Fruit fly (Drosophila melanogaster): ENCODE results near the gene sloth1.

sloth1 gene

dm6 chrX:7008102-7009087, 2.8 kb upstream of the sloth1 start:
- no peak; the same call in 1 of the 2 replicates for TF ChIP-seq CG12605 (GFP tag; IDR thresholded peaks at IDR 0.05)
- TF ChIP-seq CG10348 (GFP tag; IDR thresholded peaks at IDR 0.05): 0 out of 2 replicates have a peak, but pooled peaks have one; percentile 37
- TF ChIP-seq CG14655 (GFP tag; optimal IDR thresholded peaks at IDR 0.05): peak; percentile 77
- TF ChIP-seq CG34367 (tag; optimal IDR thresholded peaks at IDR 0.05): peak; percentile 66
- peak; percentile 66 for TF ChIP-seq Pif1A (GFP tag; optimal IDR thresholded peaks at IDR 0.05)
- TF ChIP-seq CG32121 (GFP tag; IDR thresholded peaks at IDR 0.05): peak; percentile 75; the same call in 1 of the 2 replicates
- TF ChIP-seq D1 (tag; optimal IDR thresholded peaks at IDR 0.05): no peak
- TF ChIP-seq CG13204 (GFP tag; optimal IDR thresholded peaks at IDR 0.05): no peak
- TF ChIP-seq rn (GFP tag; IDR thresholded peaks at IDR 0.05): peak; percentile 32; the same call in 1 of the 2 replicates
- TF ChIP-seq EcR (GFP tag; optimal IDR thresholded peaks at IDR 0.05): peak; percentile 78
- peak; percentile 76 for TF ChIP-seq CG15710 (tag; optimal IDR thresholded peaks at IDR 0.05)
- TF ChIP-seq CG9948 (tag; optimal IDR thresholded peaks at IDR 0.05): peak; percentile 74
- TF ChIP-seq Pif1B (GFP tag; optimal IDR thresholded peaks at IDR 0.05): peak; percentile 9
- peak; percentile 73; the same call in 2 of the 3 replicates for TF ChIP-seq fd96Ca (GFP tag; IDR thresholded peaks at IDR 0.05)
- peak; percentile 79 for TF ChIP-seq CG8159 (tag; optimal IDR thresholded peaks at IDR 0.05)
- TF ChIP-seq Snoo (tag; optimal IDR thresholded peaks at IDR 0.05): peak; percentile 56
- TF ChIP-seq CG8301 (tag; optimal IDR thresholded peaks at IDR 0.05): peak; percentile 73
- peak; percentile 69 for TF ChIP-seq CG17806 (tag; optimal IDR thresholded peaks at IDR 0.05)
- peak; percentile 78 for TF ChIP-seq CG4496 (GFP tag; IDR thresholded peaks at IDR 0.05)
- peak; percentile 58 for TF ChIP-seq gl (tag; optimal IDR thresholded peaks at IDR 0.05)
- peak; percentile 65 for TF ChIP-seq Ets98B (GFP tag; IDR thresholded peaks at IDR 0.05)

dm6 chrX:7013320-7014214, 2.4 kb downstream of the sloth1 start, which contains the start of the genes CG3032 and CG4593:
CG3032 (minus strand) TSS chrX:7013881.
CG4593 (plus strand) TSS chrX:7013887.
- TF ChIP-seq gl (tag; optimal IDR thresholded peaks at IDR 0.05) (peak; percentile 31), CG8301 (tag; optimal IDR thresholded peaks at IDR 0.05) (peak; percentile 91), CG34367 (tag; optimal IDR thresholded peaks at IDR 0.05) (peak; percentile 87), CG9948 (tag; optimal IDR thresholded peaks at IDR 0.05) (peak; percentile 82), CG8159 (tag; optimal IDR thresholded peaks at IDR 0.05) (peak; percentile 97), CG32121 (GFP tag; IDR thresholded peaks at IDR 0.05) (peak; percentile 96), CG13204 (GFP tag; optimal IDR thresholded peaks at IDR 0.05) (peak; percentile 15), CG10348 (GFP tag; IDR thresholded peaks at IDR 0.05) (peak; percentile 92), D1 (tag; optimal IDR thresholded peaks at IDR 0.05) (no peak), CG14655 (GFP tag; optimal IDR thresholded peaks at IDR 0.05) (peak; percentile 90), Pif1B (GFP tag; optimal IDR thresholded peaks at IDR 0.05) (peak; percentile 75), CG17806 (tag; optimal IDR thresholded peaks at IDR 0.05) (peak; percentile 87), EcR (GFP tag; optimal IDR thresholded peaks at IDR 0.05) (no peak), Ets98B (GFP tag; IDR thresholded peaks at IDR 0.05) (peak; percentile 98), Pif1A (GFP tag; optimal IDR thresholded peaks at IDR 0.05) (peak; percentile 85), rn (GFP tag; IDR thresholded peaks at IDR 0.05) (peak; percentile 93), fd96Ca (GFP tag; IDR thresholded peaks at IDR 0.05) (peak; percentile 91), CG12605 (GFP tag; IDR thresholded peaks at IDR 0.05) (peak; percentile 97), CG15710 (tag; optimal IDR thresholded peaks at IDR 0.05) (peak; percentile 84), CG4496 (GFP tag; IDR thresholded peaks at IDR 0.05) (peak; percentile 98), Snoo (tag; optimal IDR thresholded peaks at IDR 0.05) (peak; percentile 79)

- TF ChIP-seq EcR (GFP tag; optimal IDR thresholded peaks at IDR 0.05) (no peak), CG9948 (tag; optimal IDR thresholded peaks at IDR 0.05) (peak; percentile 12), CG4496 (GFP tag; IDR thresholded peaks at IDR 0.05) (peak; percentile 68; the same call in 2 of the 3 replicates), CG12605 (GFP tag; IDR thresholded peaks at IDR 0.05) (peak; percentile 33; the same call in 1 of the 2 replicates), fd96Ca (GFP tag; IDR thresholded peaks at IDR 0.05) (peak; percentile 29; the same call in 1 of the 3 replicates), CG10348 (GFP tag; IDR thresholded peaks at IDR 0.05) (no peak), Pif1B (GFP tag; optimal IDR thresholded peaks at IDR 0.05) (peak; percentile 35), Snoo (tag; optimal IDR thresholded peaks at IDR 0.05) (peak; percentile 65), Pif1A (GFP tag; optimal IDR thresholded peaks at IDR 0.05) (peak; percentile 61), CG15710 (tag; optimal IDR thresholded peaks at IDR 0.05) (peak; percentile 9), CG17806 (tag; optimal IDR thresholded peaks at IDR 0.05) (peak; percentile 21), CG8301 (tag; optimal IDR thresholded peaks at IDR 0.05) (no peak), CG8159 (tag; optimal IDR thresholded peaks at IDR 0.05) (peak; percentile 25), D1 (tag; optimal IDR thresholded peaks at IDR 0.05) (no peak), CG32121 (GFP tag; IDR thresholded peaks at IDR 0.05) (peak; percentile 40; the same call in 1 of the 2 replicates), Ets98B (GFP tag; IDR thresholded peaks at IDR 0.05) (peak; percentile 57)
Observed at dm6 chrX:7014931-7015428, 3.8 kb downstream of the sloth1 start.

- no peak for TF ChIP-seq CG17806 (tag; optimal IDR thresholded peaks at IDR 0.05)
- no peak for TF ChIP-seq Pif1A (GFP tag; optimal IDR thresholded peaks at IDR 0.05)
- TF ChIP-seq CG13204 (GFP tag; optimal IDR thresholded peaks at IDR 0.05): no peak
Observed at dm6 chrX:7034892-7035291, 23.7 kb downstream of the sloth1 start.
